Worm (Caenorhabditis elegans): ENCODE measurements around the gene mccc-2.
A peak's percentile ranks its signal among the peaks of the same experiment; 100 is the strongest.

Gene mccc-2

DNA sequence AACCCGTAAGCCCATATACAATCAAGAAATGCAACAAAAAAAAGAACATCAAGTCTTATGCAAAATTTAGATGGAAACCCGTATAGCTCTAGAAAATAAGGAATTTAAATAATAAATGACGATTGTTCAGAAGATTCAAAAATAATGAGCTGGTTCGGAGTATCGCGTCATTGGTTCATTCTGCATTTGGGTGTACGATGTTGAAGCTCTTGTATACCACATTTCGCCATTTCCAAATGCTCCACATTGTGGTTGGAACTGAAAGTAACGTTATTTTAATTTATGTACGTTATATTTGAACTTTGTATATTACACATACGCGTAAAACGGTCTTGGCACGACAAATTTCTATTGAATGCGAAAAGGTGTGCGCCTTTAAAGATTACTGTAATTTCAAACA lies 28.9 kb downstream of the mccc-2 start:
- TF ChIP-seq nhr-42 (GFP tag; IDR thresholded peaks at IDR 0.05) (0 out of 2 replicates have a peak, but pooled peaks have one; percentile 16), nhr-41 (GFP tag; IDR thresholded peaks at IDR 0.05) (0 out of 2 replicates have a peak, but pooled peaks have one; percentile 5), T26A8.4 (GFP tag; IDR thresholded peaks at IDR 0.05) (peak; percentile 66), dmd-6 (GFP tag; IDR thresholded peaks at IDR 0.05) (peak; percentile 34; the same call in 1 of the 2 replicates), lsy-2 (tag; optimal IDR thresholded peaks at IDR 0.05) (peak in 1 of 2 experiments; percentile 55), ceh-32 (tag; optimal IDR thresholded peaks at IDR 0.05; ENCODE audit: poor library complexity) (no peak), nhr-102 (tag; optimal IDR thresholded peaks at IDR 0.05) (peak; percentile 38), mep-1 (tag; optimal IDR thresholded peaks at IDR 0.05) (peak; percentile 53), hmg-1.1 (GFP tag; IDR thresholded peaks at IDR 0.05) (peak; percentile 27; the same call in 1 of the 2 replicates), zip-2 (tag; optimal IDR thresholded peaks at IDR 0.05) (no peak), dve-1 (tag; optimal IDR thresholded peaks at IDR 0.05; ENCODE audit: insufficient read depth) (peak; percentile 73), T20F7.1 (GFP tag; optimal IDR thresholded peaks at IDR 0.05) (peak; percentile 71), mdt-29 (GFP tag; IDR thresholded peaks at IDR 0.05) (peak; percentile 28; the same call in 1 of the 2 replicates), spr-1 (tag; optimal IDR thresholded peaks at IDR 0.05) (peak; percentile 39), lin-1 (GFP tag; IDR thresholded peaks at IDR 0.05) (0 out of 2 replicates have a peak, but pooled peaks have one; percentile 8), lin-38 (GFP tag; IDR thresholded peaks at IDR 0.05) (peak; percentile 60), daf-16 (GFP tag; optimal IDR thresholded peaks at IDR 0.05) (peak in 1 of 2 experiments; percentile 30), daf-16 (tag; optimal IDR thresholded peaks at IDR 0.05) (peak; percentile 36), unc-62 (GFP tag; optimal IDR thresholded peaks at IDR 0.05 in 1 of 2) (no peak), unc-62 (tag; optimal IDR thresholded peaks at IDR 0.05) (no peak), hlh-11 (tag; optimal IDR thresholded peaks at IDR 0.05) (peak; percentile 50), lir-3 (tag; optimal IDR thresholded peaks at IDR 0.05) (no peak), pha-4 (GFP tag; IDR thresholded peaks at IDR 0.05) (peak; percentile 70; the same call in 1 of the 2 replicates), pha-4 (tag; optimal IDR thresholded peaks at IDR 0.05) (no peak), R02D3.7 (tag; optimal IDR thresholded peaks at IDR 0.05) (no peak), mes-2 (tag; optimal IDR thresholded peaks at IDR 0.05; ENCODE audit: poor library complexity, severe bottlenecking) (peak; percentile 0), zfp-3 (GFP tag; conservative IDR thresholded peaks at IDR 0.05) (peak; percentile 91), duxl-1 (tag; optimal IDR thresholded peaks at IDR 0.05; ENCODE audit: poor library complexity) (peak; percentile 55), zag-1 (tag; optimal IDR thresholded peaks at IDR 0.05) (no peak), mxl-3 (GFP tag; optimal IDR thresholded peaks at IDR 0.05) (no peak)

DNA sequence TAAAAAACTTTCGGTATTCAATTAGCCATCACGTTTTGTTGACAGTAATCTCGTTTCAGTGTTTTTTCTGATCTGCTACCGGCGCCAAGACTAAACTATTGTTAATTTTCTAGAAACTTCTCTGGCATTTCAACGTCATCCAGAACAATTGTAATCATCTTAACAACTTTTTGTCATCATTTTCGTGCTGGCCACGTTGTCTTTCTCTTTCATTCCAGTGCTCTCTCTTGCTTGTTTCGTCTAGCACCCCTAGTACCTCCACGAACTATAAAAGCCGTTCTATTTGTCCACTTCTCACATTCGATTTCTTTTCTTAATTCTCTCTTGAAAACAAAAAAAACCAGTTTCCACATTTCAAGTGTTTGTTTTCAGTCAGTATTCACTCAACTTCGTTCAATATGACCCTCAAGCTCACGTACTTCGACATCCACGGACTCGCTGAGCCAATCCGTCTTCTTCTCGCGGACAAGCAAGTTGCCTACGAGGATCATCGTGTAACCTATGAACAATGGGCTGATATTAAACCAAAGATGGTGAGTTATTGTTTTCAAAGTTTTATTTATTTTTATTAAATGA lies 30.1 kb downstream of the mccc-2 start, which contains the start of gene gst-1:
gst-1 (plus strand) TSS at position 373 of the 576 bp plus-strand sequence.
- TF ChIP-seq aha-1 (tag) = peak; percentile 59
- no peak for TF ChIP-seq daf-16 (GFP tag; optimal IDR thresholded peaks at IDR 0.05)
- TF ChIP-seq daf-16 (tag; optimal IDR thresholded peaks at IDR 0.05) = peak; percentile 70
- TF ChIP-seq hmg-1.1 (GFP tag; IDR thresholded peaks at IDR 0.05) = 0 out of 2 replicates have a peak, but pooled peaks have one; percentile 31
- TF ChIP-seq pha-4 (GFP tag; IDR thresholded peaks at IDR 0.05) = peak; percentile 40; the same call in 1 of the 2 replicates
- TF ChIP-seq pha-4 (tag; optimal IDR thresholded peaks at IDR 0.05) = no peak
- peak in 1 of 2 experiments; percentile 93 for TF ChIP-seq unc-62 (GFP tag; optimal IDR thresholded peaks at IDR 0.05 in 1 of 2)
- TF ChIP-seq unc-62 (tag; optimal IDR thresholded peaks at IDR 0.05) = no peak
- TF ChIP-seq nhr-6 (tag; optimal IDR thresholded peaks at IDR 0.05) = no peak
- no peak for TF ChIP-seq ztf-11 (tag; optimal IDR thresholded peaks at IDR 0.05)
- peak; percentile 40 for TF ChIP-seq ama-1 (optimal IDR thresholded peaks at IDR 0.05)
- no peak for TF ChIP-seq dmd-9 (GFP tag; IDR thresholded peaks at IDR 0.05)
- TF ChIP-seq tra-1 (GFP tag; IDR thresholded peaks at IDR 0.05) = 0 out of 2 replicates have a peak, but pooled peaks have one; percentile 8
- TF ChIP-seq dve-1 (tag; optimal IDR thresholded peaks at IDR 0.05; ENCODE audit: insufficient read depth) = peak; percentile 80
- TF ChIP-seq mxl-3 (GFP tag; optimal IDR thresholded peaks at IDR 0.05) = peak; percentile 62
- TF ChIP-seq ceh-62 (tag; optimal IDR thresholded peaks at IDR 0.05) = no peak
- TF ChIP-seq dmd-6 (GFP tag; IDR thresholded peaks at IDR 0.05) = peak; percentile 54
- no peak for TF ChIP-seq mxl-2 (GFP tag; conservative IDR thresholded peaks at IDR 0.05)
- peak; percentile 36 for TF ChIP-seq mes-2 (tag; optimal IDR thresholded peaks at IDR 0.05; ENCODE audit: poor library complexity, severe bottlenecking)
- TF ChIP-seq lin-38 (GFP tag; IDR thresholded peaks at IDR 0.05) = peak; percentile 46; the same call in 1 of the 2 replicates
- TF ChIP-seq mdt-29 (GFP tag; IDR thresholded peaks at IDR 0.05) = peak; percentile 74
- 0 out of 2 replicates have a peak, but pooled peaks have one; percentile 26 for TF ChIP-seq dmd-8 (GFP tag; IDR thresholded peaks at IDR 0.05)
- peak; percentile 45 for TF ChIP-seq T20F7.1 (GFP tag; optimal IDR thresholded peaks at IDR 0.05)
- peak; percentile 7 for TF ChIP-seq hlh-30 (tag; optimal IDR thresholded peaks at IDR 0.05; ENCODE audit: insufficient read depth)
- TF ChIP-seq hlh-11 (tag; optimal IDR thresholded peaks at IDR 0.05) = peak; percentile 54
- TF ChIP-seq nhr-48 (tag; optimal IDR thresholded peaks at IDR 0.05) = peak; percentile 49
- TF ChIP-seq nhr-28 (tag; optimal IDR thresholded peaks at IDR 0.05) = peak; percentile 13
- TF ChIP-seq cey-2 (tag; optimal IDR thresholded peaks at IDR 0.05; ENCODE audit: borderline replicate concordance, insufficient read depth) = no peak
- no peak for TF ChIP-seq aly-2 (tag; optimal IDR thresholded peaks at IDR 0.05)
- peak in 1 of 2 experiments; percentile 48 for TF ChIP-seq lsy-2 (tag; optimal IDR thresholded peaks at IDR 0.05)
